Worm (Caenorhabditis elegans) whole organism, L1 larva: ENCODE measurements around the gene F22E5.22.

ENCODE experiments used
- elt-3 ChIP-seq, 6 experiments: fragments of 150-350 bp in 1 of 6; sonication (generic microtip); optimal IDR thresholded peaks; 2 replicates each; lab custom pipeline; 2017 to 2018; ENCODE audit warnings: missing biosample characterization in 6 of 6, missing genetic modification characterization in 6 of 6, inconsistent platforms in 1 of 6
- hlh-4 ChIP-seq: sonication (generic microtip); optimal IDR thresholded peaks from 2 replicates; lab custom pipeline; 2016; ENCODE audit warnings: mild to moderate bottlenecking, missing genetic modification characterization, missing compliant biosample characterization
- lin-14 ChIP-seq: fragments of 200-800 bp; sonication (Bioruptor generic); optimal IDR thresholded peaks from 2 replicates; lab custom pipeline; 2018; ENCODE audit warnings: mild to moderate bottlenecking, missing genetic modification characterization, moderate library complexity, missing compliant biosample characterization
- lin-35 ChIP-seq, 2 experiments: fragments of 150-350 bp; optimal IDR thresholded peaks; 2 replicates each; lab custom pipeline; 2014; ENCODE audit warnings: missing biosample characterization in 2 of 2, missing genetic modification characterization in 2 of 2, missing genetic modification reagents in 2 of 2
- nhr-20 ChIP-seq: sonication (generic microtip); optimal IDR thresholded peaks from 2 replicates; lab custom pipeline; 2016; ENCODE audit warnings: mild to moderate bottlenecking, missing genetic modification characterization, missing compliant biosample characterization
- nhr-85 ChIP-seq: sonication (generic microtip); peaks from one replicate; lab custom pipeline; 2016; ENCODE audit warnings: missing genetic modification characterization, inconsistent platforms, missing compliant biosample characterization
- pag-3 ChIP-seq: sonication (generic microtip); optimal IDR thresholded peaks from 2 replicates; lab custom pipeline; 2017; ENCODE audit warnings: missing genetic modification characterization, mild to moderate bottlenecking, missing compliant biosample characterization, antibody characterized with exemption, borderline replicate concordance; ENCODE audit not compliant: insufficient read depth
- snpc-4 ChIP-seq: fragments of 150-350 bp; optimal IDR thresholded peaks from 2 replicates; lab custom pipeline; 2014; ENCODE audit warnings: missing biosample characterization, missing genetic modification characterization
- unc-130 ChIP-seq: fragments of 150-350 bp; optimal IDR thresholded peaks from 2 replicates; lab custom pipeline; 2017; ENCODE audit warnings: missing biosample characterization, missing genetic modification characterization, inconsistent platforms
- unc-86 ChIP-seq: sonication (generic microtip); optimal IDR thresholded peaks from 2 replicates; lab custom pipeline; 2016; ENCODE audit warnings: missing genetic modification characterization, missing compliant biosample characterization
- vab-15 ChIP-seq: sonication (generic microtip); optimal IDR thresholded peaks from 2 replicates; lab custom pipeline; 2017; ENCODE audit warnings: missing genotype, mild to moderate bottlenecking, missing genetic modification characterization, missing compliant biosample characterization
- zag-1 ChIP-seq: fragments of 150-350 bp; optimal IDR thresholded peaks from 2 replicates; lab custom pipeline; 2014; ENCODE audit warnings: missing biosample characterization, missing genetic modification characterization

- TF ChIP-seq lin-35 (GFP tag; optimal IDR thresholded peaks at IDR 0.05; lab: Kevin White, UChicago) = peak; percentile 5 to 11
- TF ChIP-seq zag-1 (tag; lab: Kevin White, UChicago) = no peak
- TF ChIP-seq pag-3 (tag; lab: Kevin White, UChicago) = no peak
- no peak for TF ChIP-seq vab-15
- peak; percentile 76 for TF ChIP-seq lin-14 (GFP tag; lab: Kevin White, UChicago)
- no peak for TF ChIP-seq unc-130 (tag; lab: Kevin White, UChicago)
- no peak for TF ChIP-seq unc-86 (tag; lab: Kevin White, UChicago)
- peak; percentile 47 for TF ChIP-seq nhr-85 (tag; lab: Kevin White, UChicago)
- no peak for TF ChIP-seq hlh-4 (tag; lab: Kevin White, UChicago)
- TF ChIP-seq nhr-20 = peak; percentile 49
- no peak for TF ChIP-seq elt-3 (tag; optimal IDR thresholded peaks at IDR 0.05; lab: Kevin White, UChicago)
- TF ChIP-seq snpc-4 (tag; lab: Kevin White, UChicago) = no peak
These were observed 16.7 kb upstream of the F22E5.22 start for ce11 chrII:2649015-2649414.
